Fruit fly (Drosophila melanogaster): ENCODE results near the gene CG18259.

The CG18259 gene

dm6 chrX:18788143-18788745 is 5.0 kb upstream of the CG18259 start, which contains the start of the genes CG6961 and S6KL (continued):
- no peak for TF ChIP-seq E2f1 (GFP tag; IDR thresholded peaks at IDR 0.05)
- TF ChIP-seq ara (GFP tag; IDR thresholded peaks at IDR 0.05): no peak
- no peak for TF ChIP-seq CG16863 (GFP tag; optimal IDR thresholded peaks at IDR 0.05)
- no peak for TF ChIP-seq shn (GFP tag; optimal IDR thresholded peaks at IDR 0.05)
- TF ChIP-seq cato (GFP tag; optimal IDR thresholded peaks at IDR 0.05; ENCODE audit: borderline replicate concordance): no peak
- TF ChIP-seq kay (GFP tag; optimal IDR thresholded peaks at IDR 0.05): no peak
- TF ChIP-seq ap (GFP tag; IDR thresholded peaks at IDR 0.05): no peak
- TF ChIP-seq CG30431 (GFP tag; optimal IDR thresholded peaks at IDR 0.05): no peak
- TF ChIP-seq phol (tag; optimal IDR thresholded peaks at IDR 0.05): peak; percentile 53
- no peak for TF ChIP-seq trh (GFP tag; optimal IDR thresholded peaks at IDR 0.05)
- no peak for TF ChIP-seq Optix (GFP tag; IDR thresholded peaks at IDR 0.05)
- TF ChIP-seq slou (GFP tag; optimal IDR thresholded peaks at IDR 0.05): no peak
- TF ChIP-seq sqz (GFP tag; optimal IDR thresholded peaks at IDR 0.05): no peak
- TF ChIP-seq Sox102F (GFP tag; optimal IDR thresholded peaks at IDR 0.05): no peak
- TF ChIP-seq CG3407 (GFP tag; optimal IDR thresholded peaks at IDR 0.05): no peak
- peak; percentile 71 for TF ChIP-seq Doc3 (GFP tag; IDR thresholded peaks at IDR 0.05; ENCODE audit: partially characterized antibody)
- no peak for TF ChIP-seq CG2202 (tag; optimal IDR thresholded peaks at IDR 0.05)
- no peak for TF ChIP-seq wek (GFP tag; optimal IDR thresholded peaks at IDR 0.05)
- TF ChIP-seq CG31388 (GFP tag; optimal IDR thresholded peaks at IDR 0.05): no peak
- TF ChIP-seq CG10959 (GFP tag; IDR thresholded peaks at IDR 0.05): no peak
- TF ChIP-seq HHEX (GFP tag; optimal IDR thresholded peaks at IDR 0.05): no peak
- TF ChIP-seq Dfd (GFP tag; optimal IDR thresholded peaks at IDR 0.05): peak in 1 of 2 experiments; percentile 71
- no peak for TF ChIP-seq dysf (GFP tag; IDR thresholded peaks at IDR 0.05)
- TF ChIP-seq Myb (GFP tag; optimal IDR thresholded peaks at IDR 0.05): no peak
- TF ChIP-seq Doc2 (GFP tag; IDR thresholded peaks at IDR 0.05): no peak
- TF ChIP-seq CG4617 (GFP tag; optimal IDR thresholded peaks at IDR 0.05; ENCODE audit: borderline replicate concordance): peak; percentile 29
- TF ChIP-seq onecut (GFP tag; IDR thresholded peaks at IDR 0.05): no peak
- TF ChIP-seq ems (GFP tag; optimal IDR thresholded peaks at IDR 0.05): no peak
- peak; percentile 31 for TF ChIP-seq nerfin-1 (tag; optimal IDR thresholded peaks at IDR 0.05)
- TF ChIP-seq vfl (GFP tag; optimal IDR thresholded peaks at IDR 0.05): no peak
- TF ChIP-seq sens-2 (GFP tag; IDR thresholded peaks at IDR 0.05): no peak
- TF ChIP-seq Dbx (GFP tag; IDR thresholded peaks at IDR 0.05): no peak
- peak; percentile 74 for TF ChIP-seq pfk (GFP tag; optimal IDR thresholded peaks at IDR 0.05)
- no peak for TF ChIP-seq CG6689 (GFP tag; IDR thresholded peaks at IDR 0.05)
- no peak for TF ChIP-seq CG9609 (GFP tag; optimal IDR thresholded peaks at IDR 0.05)
- peak; percentile 79 for TF ChIP-seq inv (GFP tag; IDR thresholded peaks at IDR 0.05; ENCODE audit: partially characterized antibody)
- no peak for TF ChIP-seq B-H2 (GFP tag; optimal IDR thresholded peaks at IDR 0.05)
- no peak for TF ChIP-seq Hsf (GFP tag; optimal IDR thresholded peaks at IDR 0.05)
- no peak for TF ChIP-seq pum (GFP tag; optimal IDR thresholded peaks at IDR 0.05)
- no peak for TF ChIP-seq CG16815 (GFP tag; optimal IDR thresholded peaks at IDR 0.05)
- no peak for TF ChIP-seq CG2678 (tag; optimal IDR thresholded peaks at IDR 0.05)
- TF ChIP-seq fru (optimal IDR thresholded peaks at IDR 0.05): no peak
- TF ChIP-seq CG17829 (tag; optimal IDR thresholded peaks at IDR 0.05): peak; percentile 18
- no peak for TF ChIP-seq HLH3B (GFP tag; IDR thresholded peaks at IDR 0.05)
- no peak for TF ChIP-seq kni (GFP tag; optimal IDR thresholded peaks at IDR 0.05)
- peak; percentile 84 for TF ChIP-seq ewg (GFP tag; optimal IDR thresholded peaks at IDR 0.05)
- TF ChIP-seq crc (GFP tag; optimal IDR thresholded peaks at IDR 0.05): no peak
- no peak for TF ChIP-seq CG6765 (GFP tag; optimal IDR thresholded peaks at IDR 0.05)
- TF ChIP-seq CG2199 (GFP tag; IDR thresholded peaks at IDR 0.05): no peak
- TF ChIP-seq Rfx (GFP tag; IDR thresholded peaks at IDR 0.05): peak; percentile 14; the same call in 1 of the 2 replicates
- peak; percentile 46; the same call in 1 of the 2 replicates for TF ChIP-seq CG9932 (GFP tag; IDR thresholded peaks at IDR 0.05)
- no peak for TF ChIP-seq Bteb2 (GFP tag; optimal IDR thresholded peaks at IDR 0.05)

Measured in whole organism, embryonic.